Worm (Caenorhabditis elegans) whole organism, young adult: ENCODE measurements around the gene srg-65.

Experiments used
- B0019.2 ChIP-seq: fragments of 200-800 bp; sonication (Bioruptor generic); conservative IDR thresholded peaks from 2 replicates; pipeline ENCODE4 v1.3.6; 2022; ENCODE audit warnings: missing genetic modification reagents, missing genetic modification characterization, missing compliant biosample characterization
- D2030.7 ChIP-seq: fragments of 200-800 bp; sonication (Bioruptor generic); IDR thresholded peaks from 2 replicates; pipeline ENCODE4 v1.3.6; 2022; ENCODE audit warnings: missing genetic modification reagents, missing genetic modification characterization, missing compliant biosample characterization
- F39B2.1 ChIP-seq: fragments of 200-800 bp; sonication (Bioruptor generic); IDR thresholded peaks from 2 replicates; pipeline ENCODE4 v1.3.6; 2022; ENCODE audit warnings: missing genetic modification reagents, missing genetic modification characterization, missing compliant biosample characterization
- atf-7 ChIP-seq: sonication (generic microtip); optimal IDR thresholded peaks from 2 replicates; lab custom pipeline; 2017; ENCODE audit warnings: mild to moderate bottlenecking, missing genetic modification characterization, missing compliant biosample characterization
- attf-3 ChIP-seq: fragments of 200-800 bp; sonication (Bioruptor generic); conservative IDR thresholded peaks from 2 replicates; pipeline ENCODE4 v1.3.6; 2022; ENCODE audit warnings: missing genetic modification reagents, missing genetic modification characterization, missing compliant biosample characterization
- mes-4 ChIP-seq: sonication (generic microtip); optimal IDR thresholded peaks from 2 replicates; lab custom pipeline; 2016; ENCODE audit warnings: missing genotype, missing genetic modification characterization, missing compliant biosample characterization
- nfya-2 ChIP-seq: fragments of 200-800 bp; sonication (Bioruptor generic); IDR thresholded peaks from 2 replicates; pipeline ENCODE4 v1.3.6; 2022; ENCODE audit warnings: missing genetic modification reagents, missing genetic modification characterization, missing compliant biosample characterization
- nhr-80 ChIP-seq: sonication (generic microtip); optimal IDR thresholded peaks from 2 replicates; lab custom pipeline; 2016; ENCODE audit warnings: missing genetic modification characterization, missing compliant biosample characterization
- pha-4 ChIP-seq: fragments of 150-350 bp; sonication (generic microtip); optimal IDR thresholded peaks from 2 replicates; lab custom pipeline; 2014; ENCODE audit warnings: missing biosample characterization, missing genetic modification reagents, missing genetic modification characterization
- snpc-4 ChIP-seq, 5 experiments: fragments of 150-350 bp in 1 of 5; sonication (generic microtip) in 4 of 5; optimal IDR thresholded peaks; 2 replicates each; lab custom pipeline; 2014 to 2018; ENCODE audit warnings: missing genetic modification characterization in 5 of 5, missing biosample characterization in 3 of 5, antibody characterized with exemption in 2 of 5, mild to moderate bottlenecking in 2 of 5, missing compliant biosample characterization in 2 of 5, missing genotype in 2 of 5, moderate library complexity in 2 of 5, missing genetic modification reagents in 1 of 5
- unc-130 ChIP-seq: sonication (generic microtip); optimal IDR thresholded peaks from 2 replicates; lab custom pipeline; 2016; ENCODE audit warnings: missing genetic modification reagents, missing genetic modification characterization, missing compliant biosample characterization
- unc-62 ChIP-seq: fragments of 150-350 bp; optimal IDR thresholded peaks from 2 replicates; lab custom pipeline; 2014; ENCODE audit warnings: missing biosample characterization, missing genetic modification reagents, missing genetic modification characterization

DNA sequence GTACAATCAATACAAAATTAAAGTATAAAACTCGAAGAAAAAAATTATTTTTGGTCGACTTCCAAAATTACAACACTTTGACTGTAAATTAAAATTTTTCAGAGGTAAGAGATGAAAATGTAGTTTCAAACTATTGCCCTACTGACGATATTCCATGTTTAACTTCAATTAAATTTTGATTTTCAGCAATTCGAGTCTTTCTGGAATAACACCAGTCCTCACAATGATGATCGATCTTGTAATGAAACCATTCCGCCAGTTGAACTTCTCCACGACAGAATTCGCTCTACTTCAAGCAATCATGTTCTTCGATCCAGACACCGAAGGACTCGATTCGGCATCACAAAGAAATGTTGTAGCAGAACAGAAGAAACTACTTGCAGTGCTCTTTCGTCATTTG lies 24.4 kb upstream of the srg-65 start:
- TF ChIP-seq atf-7 (tag; lab: Kevin White, UChicago) (no peak), pha-4 (no peak), unc-62 (GFP tag; lab: Kevin White, UChicago) (no peak), snpc-4 (GFP tag; optimal IDR thresholded peaks at IDR 0.05; lab: Kevin White, UChicago) (no peak), snpc-4 (tag; optimal IDR thresholded peaks at IDR 0.05; lab: Kevin White, UChicago) (no peak), B0019.2 (GFP tag; lab: Robert Waterston, UW) (no peak), nfya-2 (GFP tag; lab: Robert Waterston, UW) (no peak), mes-4 (no peak), F39B2.1 (GFP tag; lab: Robert Waterston, UW) (no peak), nhr-80 (tag; lab: Kevin White, UChicago) (no peak), D2030.7 (GFP tag; lab: Robert Waterston, UW) (no peak), attf-3 (no peak), unc-130 (no peak)
